Worm (Caenorhabditis elegans): ENCODE results near the gene igcm-4.

DNA sequence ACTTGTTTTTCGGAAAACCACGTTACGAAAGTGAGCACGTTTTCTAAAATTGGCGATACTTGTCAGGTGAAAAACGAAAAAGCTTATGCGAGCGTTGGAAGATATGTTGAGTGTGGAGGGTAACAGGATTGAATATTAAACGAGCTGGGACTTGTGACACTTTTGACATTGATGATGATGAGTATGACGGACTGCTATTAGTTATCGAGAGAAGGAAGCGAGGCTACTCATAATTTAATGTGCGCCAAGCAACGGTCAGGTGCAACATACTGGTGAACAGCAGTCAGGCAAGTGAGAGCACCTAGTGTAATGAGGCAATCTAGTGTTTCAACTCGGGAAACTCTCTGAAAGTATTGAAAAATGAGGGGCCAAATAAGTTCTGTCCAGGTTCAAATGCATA is 4.1 kb upstream of the igcm-4 start:
- TF ChIP-seq lsy-2 (tag; optimal IDR thresholded peaks at IDR 0.05) (no peak), unc-39 (tag; optimal IDR thresholded peaks at IDR 0.05) (no peak), ztf-11 (tag; optimal IDR thresholded peaks at IDR 0.05) (no peak)
